Worm (Caenorhabditis elegans) whole organism, late embryonic: ENCODE data around the gene cyp-34A6.

ENCODE experiments used
- C08G9.2 ChIP-seq: sonication (generic microtip); optimal IDR thresholded peaks from 2 replicates; lab custom pipeline; 2016; ENCODE audit warnings: mild to moderate bottlenecking, missing genetic modification characterization, moderate library complexity, missing compliant biosample characterization
- C38D4.7 ChIP-seq: fragments of 200-800 bp; sonication (Bioruptor generic); optimal IDR thresholded peaks from 2 replicates; lab custom pipeline; 2018; ENCODE audit warnings: mild to moderate bottlenecking, missing genetic modification characterization, moderate library complexity, missing compliant biosample characterization
- K02D7.2 ChIP-seq: sonication (generic microtip); optimal IDR thresholded peaks from 2 replicates; lab custom pipeline; 2017; ENCODE audit warnings: mild to moderate bottlenecking, missing genetic modification characterization, missing compliant biosample characterization
- K09A11.1 ChIP-seq: sonication (generic microtip); optimal IDR thresholded peaks from 2 replicates; lab custom pipeline; 2017; ENCODE audit warnings: antibody characterized with exemption, mild to moderate bottlenecking, missing genetic modification characterization, missing compliant biosample characterization; ENCODE audit not compliant: insufficient read depth
- T23F11.4 ChIP-seq: fragments of 200-800 bp; sonication (Bioruptor generic); optimal IDR thresholded peaks from 2 replicates; lab custom pipeline; 2018; ENCODE audit warnings: mild to moderate bottlenecking, missing genetic modification characterization, missing compliant biosample characterization
- ahr-1 ChIP-seq: sonication (generic microtip); optimal IDR thresholded peaks from 2 replicates; lab custom pipeline; 2016; ENCODE audit warnings: missing genetic modification characterization, missing compliant biosample characterization
- ceh-14 ChIP-seq: sonication (generic microtip); optimal IDR thresholded peaks from 2 replicates; lab custom pipeline; 2016; ENCODE audit warnings: missing genotype, missing genetic modification characterization, missing compliant biosample characterization
- ceh-18 ChIP-seq: sonication (generic microtip); optimal IDR thresholded peaks from 2 replicates; lab custom pipeline; 2016; ENCODE audit warnings: missing genetic modification characterization, missing compliant biosample characterization
- ceh-19 ChIP-seq: fragments of 200-800 bp; sonication (Bioruptor generic); optimal IDR thresholded peaks from 2 replicates; lab custom pipeline; 2018; ENCODE audit warnings: mild to moderate bottlenecking, missing genetic modification characterization, missing compliant biosample characterization
- ceh-22 ChIP-seq: sonication (generic microtip); optimal IDR thresholded peaks from 2 replicates; lab custom pipeline; 2017; ENCODE audit warnings: missing biosample characterization, missing genetic modification characterization
- ceh-30 ChIP-seq: fragments of 150-350 bp; optimal IDR thresholded peaks from 2 replicates; lab custom pipeline; 2014; ENCODE audit warnings: missing biosample characterization, missing genetic modification characterization
- ceh-34 ChIP-seq: sonication (generic microtip); optimal IDR thresholded peaks from 2 replicates; lab custom pipeline; 2016; ENCODE audit warnings: mild to moderate bottlenecking, missing genetic modification characterization, missing compliant biosample characterization
- ceh-45 ChIP-seq: fragments of 200-800 bp; sonication (Bioruptor generic); IDR thresholded peaks from 2 replicates; pipeline ENCODE4 v1.3.6; 2022; ENCODE audit warnings: missing genetic modification reagents, missing genetic modification characterization, missing compliant biosample characterization
- ceh-48 ChIP-seq: sonication (generic microtip); optimal IDR thresholded peaks from 2 replicates; lab custom pipeline; 2016; ENCODE audit warnings: missing genetic modification characterization, inconsistent platforms, missing compliant biosample characterization
- ceh-6 ChIP-seq: fragments of 200-800 bp; sonication (Bioruptor generic); optimal IDR thresholded peaks from 2 replicates; lab custom pipeline; 2018; ENCODE audit warnings: mild to moderate bottlenecking, missing genetic modification characterization, missing compliant biosample characterization
- dve-1 ChIP-seq: sonication (generic microtip); optimal IDR thresholded peaks from 2 replicates; lab custom pipeline; 2017; ENCODE audit warnings: antibody characterized with exemption, mild to moderate bottlenecking, missing genetic modification characterization, missing compliant biosample characterization
- eyg-1 ChIP-seq: sonication (generic microtip); optimal IDR thresholded peaks from 2 replicates; lab custom pipeline; 2016; ENCODE audit warnings: missing genotype, missing genetic modification characterization, missing compliant biosample characterization
- fkh-10 ChIP-seq: fragments of 150-350 bp; optimal IDR thresholded peaks from 2 replicates; lab custom pipeline; 2014; ENCODE audit warnings: missing biosample characterization, missing genetic modification reagents, missing genetic modification characterization
- hlh-15 ChIP-seq: sonication (generic microtip); optimal IDR thresholded peaks from 2 replicates; lab custom pipeline; 2016; ENCODE audit warnings: missing genetic modification characterization, missing compliant biosample characterization
- hlh-8 ChIP-seq: sonication (generic microtip); optimal IDR thresholded peaks from 2 replicates; lab custom pipeline; 2016; ENCODE audit warnings: missing genotype, missing genetic modification characterization, missing compliant biosample characterization
- lim-6 ChIP-seq: sonication (generic microtip); optimal IDR thresholded peaks from 2 replicates; lab custom pipeline; 2016; ENCODE audit warnings: missing genetic modification characterization, missing compliant biosample characterization
- lin-11 ChIP-seq: fragments of 200-800 bp; sonication (Bioruptor generic); optimal IDR thresholded peaks from 2 replicates; lab custom pipeline; 2018; ENCODE audit warnings: mild to moderate bottlenecking, missing genetic modification characterization, missing compliant biosample characterization
- mec-3 ChIP-seq: sonication (generic microtip); optimal IDR thresholded peaks from 2 replicates; lab custom pipeline; 2016; ENCODE audit warnings: borderline replicate concordance, missing genetic modification characterization, missing compliant biosample characterization
- nhr-11 ChIP-seq: fragments of 150-350 bp; optimal IDR thresholded peaks from 2 replicates; lab custom pipeline; 2014; ENCODE audit warnings: missing biosample characterization, missing genetic modification characterization
- npax-4 ChIP-seq: sonication (generic microtip); optimal IDR thresholded peaks from 2 replicates; lab custom pipeline; 2016; ENCODE audit warnings: missing genetic modification characterization, missing compliant biosample characterization
- pag-3 ChIP-seq: sonication (generic microtip); optimal IDR thresholded peaks from 2 replicates; lab custom pipeline; 2016; ENCODE audit warnings: missing compliant biosample characterization, missing genetic modification characterization, borderline replicate concordance
- pat-9 ChIP-seq: fragments of 200-800 bp; sonication (Bioruptor generic); optimal IDR thresholded peaks from 2 replicates; lab custom pipeline; 2018; ENCODE audit warnings: mild to moderate bottlenecking, missing genetic modification characterization, moderate library complexity, missing compliant biosample characterization
- pha-2 ChIP-seq: sonication (generic microtip); optimal IDR thresholded peaks from 2 replicates; lab custom pipeline; 2017; ENCODE audit warnings: mild to moderate bottlenecking, missing genetic modification characterization, missing compliant biosample characterization
- syd-9 ChIP-seq: sonication (generic microtip); optimal IDR thresholded peaks from 2 replicates; lab custom pipeline; 2016; ENCODE audit warnings: mild to moderate bottlenecking, missing genetic modification characterization, moderate library complexity, missing compliant biosample characterization
- tbx-2 ChIP-seq: sonication (generic microtip); optimal IDR thresholded peaks from 2 replicates; lab custom pipeline; 2016; ENCODE audit warnings: missing genetic modification characterization, missing compliant biosample characterization
- unc-42 ChIP-seq: sonication (generic microtip); optimal IDR thresholded peaks from 2 replicates; lab custom pipeline; 2016; ENCODE audit warnings: missing genotype, missing genetic modification characterization, missing compliant biosample characterization
- unc-55 ChIP-seq: sonication (generic microtip); optimal IDR thresholded peaks from 2 replicates; lab custom pipeline; 2017; ENCODE audit warnings: missing biosample characterization, missing genetic modification reagents, missing genetic modification characterization

The cyp-34A6 gene

DNA sequence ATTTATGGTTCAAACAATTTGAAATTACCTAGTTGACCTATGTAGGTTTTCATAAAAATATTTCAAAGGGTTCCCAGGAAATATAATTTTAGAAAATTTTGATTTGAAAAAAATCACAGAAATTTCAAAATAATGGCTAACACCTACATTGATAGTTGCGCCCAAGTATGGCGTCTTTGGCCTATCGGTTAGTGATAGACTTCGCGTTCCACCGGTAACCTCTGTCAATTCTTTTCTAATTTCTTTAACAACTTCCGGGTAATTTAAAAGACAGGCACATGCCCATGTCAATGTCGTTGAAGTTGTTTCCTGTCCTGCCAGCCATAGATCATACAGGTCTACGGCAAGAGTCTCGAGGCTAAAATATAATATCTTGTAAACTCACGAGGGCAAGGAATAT lies 7.8 kb upstream of the cyp-34A6 start:
- no peak for TF ChIP-seq ceh-14 (tag; lab: Kevin White, UChicago)
- TF ChIP-seq dve-1 (tag; lab: Kevin White, UChicago), result no peak
- no peak for TF ChIP-seq ahr-1 (tag; lab: Kevin White, UChicago)
- no peak for TF ChIP-seq T23F11.4 (GFP tag; lab: Kevin White, UChicago)
- no peak for TF ChIP-seq ceh-45 (GFP tag; lab: Robert Waterston, UW)
- no peak for TF ChIP-seq hlh-8
- no peak for TF ChIP-seq ceh-6 (GFP tag; lab: Kevin White, UChicago)
- no peak for TF ChIP-seq unc-42 (tag; lab: Kevin White, UChicago)
- no peak for TF ChIP-seq K09A11.1
- TF ChIP-seq lin-11 (tag; lab: Kevin White, UChicago), result no peak
- no peak for TF ChIP-seq C38D4.7 (GFP tag; lab: Kevin White, UChicago)
- TF ChIP-seq ceh-18 (tag; lab: Kevin White, UChicago), result no peak
- no peak for TF ChIP-seq K02D7.2 (tag; lab: Kevin White, UChicago)
- no peak for TF ChIP-seq eyg-1
- TF ChIP-seq npax-4 (tag; lab: Kevin White, UChicago), result no peak
- TF ChIP-seq ceh-30 (tag; lab: Kevin White, UChicago), result no peak
- TF ChIP-seq pha-2 (tag; lab: Kevin White, UChicago), result no peak

DNA sequence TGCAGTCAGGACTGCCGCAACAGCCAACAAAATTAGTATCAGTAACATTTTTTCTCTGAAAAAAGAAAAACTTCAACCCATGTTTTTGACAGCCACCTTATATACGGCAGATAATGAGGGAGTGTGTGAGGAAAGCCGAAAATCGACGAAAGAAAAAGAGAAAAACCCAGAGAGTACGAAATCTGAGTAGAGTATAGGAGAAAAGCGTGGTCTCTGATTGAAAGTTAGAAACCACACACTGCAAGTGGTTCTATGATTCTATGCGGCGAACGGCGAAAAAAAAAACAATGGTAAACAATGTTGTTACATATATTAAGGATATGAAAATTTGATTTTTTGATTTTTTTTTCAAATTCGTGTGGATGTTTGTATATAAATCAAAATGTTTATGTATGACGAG lies 6.6 kb upstream of the cyp-34A6 start, which contains the start of gene cyp-34A8:
TSS of gene cyp-34A8 (minus strand) at position 62 of the 400 bp plus-strand sequence.
- no peak for TF ChIP-seq ceh-14 (tag; lab: Kevin White, UChicago)

DNA sequence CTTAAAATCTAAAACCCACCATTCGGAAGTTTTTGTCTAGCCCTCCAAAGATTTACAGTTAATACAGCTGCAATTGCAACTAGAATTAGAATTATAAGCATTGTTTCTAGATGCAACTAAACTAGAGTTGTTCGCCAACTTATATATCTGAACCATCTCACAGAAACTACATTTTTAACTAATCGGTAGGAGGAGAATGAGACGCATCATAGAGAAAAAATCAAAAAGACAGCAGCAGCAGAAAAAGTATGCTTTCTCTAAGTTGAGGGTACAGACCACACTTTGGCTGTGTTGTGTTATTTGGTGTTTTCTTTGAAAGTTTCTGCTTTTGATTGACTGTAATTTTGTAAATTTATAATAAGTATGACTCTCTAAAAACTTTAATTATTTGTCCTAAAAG lies 2.6 kb upstream of the cyp-34A6 start, which contains the start of gene cyp-34A7:
TSS of gene cyp-34A7 (minus strand) at position 101 of the 400 bp plus-strand sequence.
- TF ChIP-seq ceh-30 (tag; lab: Kevin White, UChicago), result no peak
- no peak for TF ChIP-seq hlh-15
- no peak for TF ChIP-seq K02D7.2 (tag; lab: Kevin White, UChicago)
- no peak for TF ChIP-seq npax-4 (tag; lab: Kevin White, UChicago)
- TF ChIP-seq nhr-11, result no peak

DNA sequence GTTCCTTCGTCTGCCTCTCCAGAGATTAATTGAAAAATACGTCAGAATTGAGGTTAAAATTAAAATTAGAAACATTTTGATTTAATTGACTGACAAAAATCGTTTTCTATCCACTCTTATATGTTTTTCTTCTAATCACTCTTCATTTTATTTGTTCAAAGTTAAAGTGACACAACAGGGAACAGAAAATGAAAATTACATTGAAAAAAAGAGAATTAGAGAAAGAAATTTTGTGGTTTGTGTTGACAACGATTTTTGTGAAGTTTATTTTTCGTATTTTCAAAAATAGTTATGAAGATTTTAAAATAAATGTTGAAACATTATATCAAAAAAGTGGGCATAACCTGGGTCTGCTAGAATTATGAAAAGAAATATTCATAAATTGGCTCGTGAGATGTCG lies 3.5 kb downstream of the cyp-34A6 start, which contains the start of gene cyp-34A5:
TSS of gene cyp-34A5 (minus strand) at position 101 of the 400 bp plus-strand sequence.
- TF ChIP-seq unc-55 (GFP tag; lab: Kevin White, UChicago) (no peak), lim-6 (tag; lab: Kevin White, UChicago) (no peak), ceh-48 (tag; lab: Kevin White, UChicago) (no peak), fkh-10 (GFP tag; lab: Kevin White, UChicago) (no peak), tbx-2 (no peak), C08G9.2 (tag; lab: Kevin White, UChicago) (no peak), ceh-19 (GFP tag; lab: Kevin White, UChicago) (no peak), pat-9 (tag; lab: Kevin White, UChicago) (no peak)

DNA sequence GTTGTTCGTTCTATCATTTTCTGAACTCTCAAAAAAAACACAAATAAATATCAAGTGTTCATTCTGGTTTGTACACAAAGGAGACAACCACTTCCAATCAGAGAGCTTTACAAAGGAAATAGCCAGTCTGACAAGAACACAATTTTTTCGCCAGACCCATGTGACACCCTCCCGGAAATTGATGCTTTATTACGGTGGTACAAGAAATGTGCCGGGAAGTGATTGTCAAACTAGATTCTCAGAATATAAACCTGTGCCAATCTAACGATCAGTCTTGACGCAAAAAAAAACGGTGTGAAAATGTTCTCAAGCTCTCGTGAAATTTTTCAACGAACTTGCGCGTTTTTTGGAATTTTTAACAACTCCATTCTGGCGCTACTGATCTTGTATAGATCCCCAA lies 7.4 kb downstream of the cyp-34A6 start, which contains the start of gene str-247:
TSS of gene str-247 (plus strand) at position 301 of the 400 bp plus-strand sequence.
- TF ChIP-seq pag-3 (tag; lab: Kevin White, UChicago) (no peak), ceh-22 (no peak), ceh-19 (GFP tag; lab: Kevin White, UChicago) (no peak), ceh-34 (no peak), syd-9 (tag; lab: Kevin White, UChicago) (no peak), mec-3 (tag; lab: Kevin White, UChicago) (no peak), ahr-1 (tag; lab: Kevin White, UChicago) (no peak), hlh-15 (no peak)
- TF ChIP-seq, all 69 proteins: peak for 0
